Fruit fly (Drosophila melanogaster): Measurements from ENCODE around the gene CG10077.
A peak's percentile ranks its signal among the peaks of the same experiment; 100 is the strongest.

Gene CG10077

dm6 chr3L:6988942-6989569 is 33.4 kb upstream of the CG10077 start (continued):
- TF ChIP-seq CG3281 (GFP tag; optimal IDR thresholded peaks at IDR 0.05): peak; percentile 95
- peak; percentile 84 for TF ChIP-seq Fer3 (tag; optimal IDR thresholded peaks at IDR 0.05)
- peak; percentile 90 for TF ChIP-seq CG11695 (GFP tag; IDR thresholded peaks at IDR 0.05)
- peak; percentile 74 for TF ChIP-seq NfI (GFP tag; optimal IDR thresholded peaks at IDR 0.05)
- peak; percentile 71 for TF ChIP-seq lilli (GFP tag; optimal IDR thresholded peaks at IDR 0.05)
- peak; percentile 36 for TF ChIP-seq p53 (GFP tag; optimal IDR thresholded peaks at IDR 0.05)
- peak; percentile 7 for TF ChIP-seq schlank (tag; optimal IDR thresholded peaks at IDR 0.05)
- peak; percentile 19 for TF ChIP-seq sd (tag; optimal IDR thresholded peaks at IDR 0.05)
- TF ChIP-seq CG15011 (GFP tag; optimal IDR thresholded peaks at IDR 0.05): peak; percentile 93
- peak; percentile 86 for TF ChIP-seq CG15601 (tag; optimal IDR thresholded peaks at IDR 0.05)
- TF ChIP-seq Dp (GFP tag; optimal IDR thresholded peaks at IDR 0.05): no peak
- TF ChIP-seq gt (GFP tag; IDR thresholded peaks at IDR 0.05): peak; percentile 56; the same call in 1 of the 2 replicates
- TF ChIP-seq gce (GFP tag; IDR thresholded peaks at IDR 0.05): peak; percentile 45; the same call in 1 of the 3 replicates
- TF ChIP-seq CG10565 (GFP tag; optimal IDR thresholded peaks at IDR 0.05): peak; percentile 21
- peak; percentile 58 for TF ChIP-seq MTF-1 (GFP tag; optimal IDR thresholded peaks at IDR 0.05; ENCODE audit: borderline replicate concordance)
- peak; percentile 91 for TF ChIP-seq CG9215 (GFP tag; IDR thresholded peaks at IDR 0.05)
- peak; percentile 97 for TF ChIP-seq CG10979 (tag; optimal IDR thresholded peaks at IDR 0.05)
- TF ChIP-seq CG7786 (GFP tag; optimal IDR thresholded peaks at IDR 0.05): peak; percentile 20
- TF ChIP-seq sna (GFP tag; IDR thresholded peaks at IDR 0.05; ENCODE audit: partially characterized antibody): no peak
- TF ChIP-seq croc (GFP tag; conservative IDR thresholded peaks at IDR 0.05): peak; percentile 87
- peak; percentile 92 for TF ChIP-seq CG15696 (tag; optimal IDR thresholded peaks at IDR 0.05)
- TF ChIP-seq Sox100B (GFP tag; optimal IDR thresholded peaks at IDR 0.05): peak; percentile 99
- TF ChIP-seq CG3995 (GFP tag; optimal IDR thresholded peaks at IDR 0.05): peak; percentile 50
- TF ChIP-seq CG6683 (GFP tag; optimal IDR thresholded peaks at IDR 0.05): peak; percentile 91
- TF ChIP-seq CG17385 (GFP tag; optimal IDR thresholded peaks at IDR 0.05): peak; percentile 87
- no peak for TF ChIP-seq fd102C (GFP tag; optimal IDR thresholded peaks at IDR 0.05)
- peak; percentile 55; the same call in 2 of the 3 replicates for TF ChIP-seq CG2889 (GFP tag; IDR thresholded peaks at IDR 0.05)
- TF ChIP-seq ken (GFP tag; IDR thresholded peaks at IDR 0.05): 0 out of 3 replicates have a peak, but pooled peaks have one; percentile 33
- TF ChIP-seq pan (optimal IDR thresholded peaks at IDR 0.05): no peak
- TF ChIP-seq pan (GFP tag; optimal IDR thresholded peaks at IDR 0.05 in 1 of 2, IDR thresholded peaks at IDR 0.05 in 1 of 2): peak in 1 of 2 experiments; percentile 85
- TF ChIP-seq otp (GFP tag; IDR thresholded peaks at IDR 0.05): 0 out of 3 replicates have a peak, but pooled peaks have one; percentile 19
- TF ChIP-seq Myb (GFP tag; optimal IDR thresholded peaks at IDR 0.05): peak; percentile 30
- TF ChIP-seq ERR (GFP tag; optimal IDR thresholded peaks at IDR 0.05): no peak
- TF ChIP-seq ara (GFP tag; IDR thresholded peaks at IDR 0.05): peak; percentile 70
- TF ChIP-seq fd96Cb (tag; optimal IDR thresholded peaks at IDR 0.05): peak; percentile 92
- peak; percentile 89 for TF ChIP-seq ind (GFP tag; optimal IDR thresholded peaks at IDR 0.05)
- peak; percentile 80 for TF ChIP-seq trh (GFP tag; optimal IDR thresholded peaks at IDR 0.05)
- peak; percentile 88 for TF ChIP-seq CG14667 (GFP tag; IDR thresholded peaks at IDR 0.05)
- peak; percentile 97 for TF ChIP-seq phol (tag; optimal IDR thresholded peaks at IDR 0.05)
- peak; percentile 97 for TF ChIP-seq Nf-YC (tag; optimal IDR thresholded peaks at IDR 0.05)
- peak; percentile 34 for TF ChIP-seq CTCF (GFP tag; optimal IDR thresholded peaks at IDR 0.05)
- peak; percentile 37 for TF ChIP-seq CG1024 (GFP tag; IDR thresholded peaks at IDR 0.05)
- TF ChIP-seq mam (GFP tag; optimal IDR thresholded peaks at IDR 0.05): peak; percentile 77
- no peak for TF ChIP-seq gfzf (GFP tag; optimal IDR thresholded peaks at IDR 0.05)
- TF ChIP-seq CG17612 (GFP tag; IDR thresholded peaks at IDR 0.05): peak; percentile 52; the same call in 1 of the 2 replicates
- TF ChIP-seq CG3726 (GFP tag; IDR thresholded peaks at IDR 0.05): peak; percentile 82; the same call in 2 of the 3 replicates
- peak; percentile 70 for TF ChIP-seq oc (tag; optimal IDR thresholded peaks at IDR 0.05)
- TF ChIP-seq fd3F (GFP tag; optimal IDR thresholded peaks at IDR 0.05): peak; percentile 80
- peak; percentile 92 for TF ChIP-seq CG10543 (GFP tag; optimal IDR thresholded peaks at IDR 0.05)
- peak; percentile 90 for TF ChIP-seq gsb-n (tag; optimal IDR thresholded peaks at IDR 0.05)

Data from whole organism, embryonic.